Worm (Caenorhabditis elegans): ENCODE measurements around the gene Y73B6BL.289.

Y73B6BL.289 gene

ce11 chrIV:6376473-6377115 lies 29.3 kb downstream of the Y73B6BL.289 start, which contains the start of the genes hrpf-2 and bli-6 (continued):
- no peak for TF ChIP-seq hlh-12 (tag; optimal IDR thresholded peaks at IDR 0.05)
- TF ChIP-seq C17E4.6 (GFP tag; IDR thresholded peaks at IDR 0.05), result no peak
- TF ChIP-seq tlf-1 (GFP tag; optimal IDR thresholded peaks at IDR 0.05), result no peak
- no peak for TF ChIP-seq ztf-26 (tag; optimal IDR thresholded peaks at IDR 0.05)
- no peak for TF ChIP-seq zfh-2 (GFP tag; conservative IDR thresholded peaks at IDR 0.05)
- no peak for TF ChIP-seq unc-130 (GFP tag; optimal IDR thresholded peaks at IDR 0.05)
- peak; percentile 49; the same call in 1 of the 2 replicates for TF ChIP-seq F33H1.4 (GFP tag; IDR thresholded peaks at IDR 0.05)
- no peak for TF ChIP-seq F37B4.10 (GFP tag; IDR thresholded peaks at IDR 0.05)
- TF ChIP-seq akir-1 (GFP tag; optimal IDR thresholded peaks at IDR 0.05), result no peak
- no peak for TF ChIP-seq ceh-79 (tag; optimal IDR thresholded peaks at IDR 0.05)
- no peak for TF ChIP-seq nhr-80 (tag; optimal IDR thresholded peaks at IDR 0.05)
- TF ChIP-seq tbp1 (GFP tag; optimal IDR thresholded peaks at IDR 0.05), result peak; percentile 50

- peak; percentile 61; the same call in 1 of the 2 replicates for TF ChIP-seq egrh-3 (GFP tag; IDR thresholded peaks at IDR 0.05)
- TF ChIP-seq zfh-2 (GFP tag; conservative IDR thresholded peaks at IDR 0.05), result peak; percentile 88
- no peak for TF ChIP-seq die-1 (tag; optimal IDR thresholded peaks at IDR 0.05)
Measured at ce11 chrIV:6377335-6378069, 30.2 kb downstream of the Y73B6BL.289 start.

ce11 chrIV:6378398-6378797 lies 31.1 kb downstream of the Y73B6BL.289 start:
- TF ChIP-seq F55B11.4 (tag; optimal IDR thresholded peaks at IDR 0.05; ENCODE audit: borderline replicate concordance, insufficient read depth), result no peak
- no peak for TF ChIP-seq attf-6 (GFP tag; IDR thresholded peaks at IDR 0.05)
- TF ChIP-seq mel-28 (tag; optimal IDR thresholded peaks at IDR 0.05; ENCODE audit: borderline replicate concordance), result no peak

ce11 chrIV:6383970-6384369 lies 36.7 kb downstream of the Y73B6BL.289 start, which contains the start of gene shl-1:
shl-1 (minus strand) TSS chrIV:6384070.
- no peak for TF ChIP-seq dpl-1 (GFP tag; optimal IDR thresholded peaks at IDR 0.05)
- TF ChIP-seq cebp-2 (GFP tag; IDR thresholded peaks at IDR 0.05), result no peak
- TF ChIP-seq B0261.1 (tag; optimal IDR thresholded peaks at IDR 0.05), result no peak
- TF ChIP-seq hmg-1.2 (GFP tag; IDR thresholded peaks at IDR 0.05), result no peak
- TF ChIP-seq lir-1 (GFP tag; conservative IDR thresholded peaks at IDR 0.05), result no peak
- TF ChIP-seq nhr-90 (tag; optimal IDR thresholded peaks at IDR 0.05), result no peak
- TF ChIP-seq mcd-1 (GFP tag; IDR thresholded peaks at IDR 0.05), result no peak
- TF ChIP-seq hrde-1 (tag; optimal IDR thresholded peaks at IDR 0.05; ENCODE audit: borderline replicate concordance), result no peak
- TF ChIP-seq sptf-2 (GFP tag; optimal IDR thresholded peaks at IDR 0.05), result no peak

- TF ChIP-seq tbp1 (GFP tag; optimal IDR thresholded peaks at IDR 0.05) (no peak), rcor-1 (GFP tag; IDR thresholded peaks at IDR 0.05) (no peak), D2030.7 (GFP tag; IDR thresholded peaks at IDR 0.05) (no peak), snpc-4 (GFP tag; optimal IDR thresholded peaks at IDR 0.05) (no peak), snpc-4 (tag; optimal IDR thresholded peaks at IDR 0.05) (no peak)
Measured at ce11 chrIV:6385010-6385409, 37.7 kb downstream of the Y73B6BL.289 start.
